Worm (Caenorhabditis elegans): ENCODE measurements around the gene B0280.2.
A peak's percentile ranks its signal among the peaks of the same experiment; 100 is the strongest.

B0280.2 gene

ce11 chrIII:7155631-7156030 lies 31.2 kb downstream of the B0280.2 start (continued):
- TF ChIP-seq ztf-26 (tag; optimal IDR thresholded peaks at IDR 0.05): peak; percentile 70
- no peak for TF ChIP-seq lsy-27 (tag; optimal IDR thresholded peaks at IDR 0.05; ENCODE audit: borderline replicate concordance, insufficient read depth)
- peak; percentile 63 to 70 for TF ChIP-seq let-607 (tag; optimal IDR thresholded peaks at IDR 0.05)
- TF ChIP-seq rcor-1 (GFP tag; IDR thresholded peaks at IDR 0.05): peak; percentile 30; the same call in 1 of the 2 replicates
- TF ChIP-seq Y95B8A.8 (GFP tag; IDR thresholded peaks at IDR 0.05): peak; percentile 66; the same call in 1 of the 2 replicates
- no peak for TF ChIP-seq sptf-2 (GFP tag; optimal IDR thresholded peaks at IDR 0.05)
- peak; percentile 52 for TF ChIP-seq snpc-4 (GFP tag; optimal IDR thresholded peaks at IDR 0.05)
- peak; percentile 28 to 74 (median 59) for TF ChIP-seq snpc-4 (tag; optimal IDR thresholded peaks at IDR 0.05)
- peak; percentile 4 for TF ChIP-seq T07F8.4 (tag; optimal IDR thresholded peaks at IDR 0.05)
- TF ChIP-seq ama-1 (optimal IDR thresholded peaks at IDR 0.05): peak; percentile 3
- no peak for TF ChIP-seq ama-1 (GFP tag; optimal IDR thresholded peaks at IDR 0.05)
- 0 out of 2 replicates have a peak, but pooled peaks have one; percentile 18 for TF ChIP-seq madf-6 (GFP tag; IDR thresholded peaks at IDR 0.05)
- TF ChIP-seq nhr-90 (tag; optimal IDR thresholded peaks at IDR 0.05): peak; percentile 19
- no peak for TF ChIP-seq ceh-79 (tag; optimal IDR thresholded peaks at IDR 0.05)
- TF ChIP-seq pha-4 (tag; optimal IDR thresholded peaks at IDR 0.05): peak; percentile 38
- no peak for TF ChIP-seq B0261.1 (tag; optimal IDR thresholded peaks at IDR 0.05)
- peak; percentile 81 for TF ChIP-seq zfh-2 (GFP tag; conservative IDR thresholded peaks at IDR 0.05)

- no peak for TF ChIP-seq F22D6.2 (tag; optimal IDR thresholded peaks at IDR 0.05)
- TF ChIP-seq madf-3 (GFP tag; IDR thresholded peaks at IDR 0.05): peak; percentile 73; the same call in 1 of the 2 replicates
Observed at ce11 chrIII:7158709-7159108, 34.2 kb downstream of the B0280.2 start, which contains the start of gene nuo-4. Gene nuo-4 (minus strand): TSS chrIII:7158809.

- TF ChIP-seq lsl-1 (GFP tag; optimal IDR thresholded peaks at IDR 0.05) (no peak), zfh-2 (GFP tag; conservative IDR thresholded peaks at IDR 0.05) (no peak), Y53G8AR.9 (GFP tag; conservative IDR thresholded peaks at IDR 0.05) (no peak), nhr-27 (tag; optimal IDR thresholded peaks at IDR 0.05) (no peak), F22D6.2 (tag; optimal IDR thresholded peaks at IDR 0.05) (no peak), gei-17 (GFP tag; optimal IDR thresholded peaks at IDR 0.05) (no peak), attf-5 (GFP tag; optimal IDR thresholded peaks at IDR 0.05) (no peak), lsy-27 (tag; optimal IDR thresholded peaks at IDR 0.05; ENCODE audit: borderline replicate concordance, insufficient read depth) (no peak), hmg-1.2 (GFP tag; IDR thresholded peaks at IDR 0.05) (no peak), unc-130 (GFP tag; optimal IDR thresholded peaks at IDR 0.05) (no peak), aptf-2 (GFP tag; conservative IDR thresholded peaks at IDR 0.05) (no peak), Y79H2A.3 (GFP tag; conservative IDR thresholded peaks at IDR 0.05) (no peak), F39B2.1 (GFP tag; IDR thresholded peaks at IDR 0.05) (no peak), nhr-80 (tag; optimal IDR thresholded peaks at IDR 0.05) (no peak), ztf-3 (GFP tag; optimal IDR thresholded peaks at IDR 0.05) (no peak), dpl-1 (GFP tag; optimal IDR thresholded peaks at IDR 0.05) (no peak)
Observed at ce11 chrIII:7159246-7159645, 34.8 kb downstream of the B0280.2 start.

ce11 chrIII:7161055-7161454 lies 36.6 kb downstream of the B0280.2 start, which contains the start of gene rnp-7:
Gene rnp-7 (minus strand): TSS chrIII:7161155.
- no peak for TF ChIP-seq madf-6 (GFP tag; IDR thresholded peaks at IDR 0.05)
- TF ChIP-seq F49E8.2 (tag; optimal IDR thresholded peaks at IDR 0.05; ENCODE audit: insufficient read depth): no peak
- no peak for TF ChIP-seq him-1 (tag; optimal IDR thresholded peaks at IDR 0.05)

Data from whole organism, young adult.